Worm (Caenorhabditis elegans): ENCODE results near the gene lat-1.

- TF ChIP-seq cog-1 (tag; optimal IDR thresholded peaks at IDR 0.05) (no peak), tab-1 (GFP tag; IDR thresholded peaks at IDR 0.05) (no peak), ref-1 (GFP tag; conservative IDR thresholded peaks at IDR 0.05) (no peak)
Observed at ce11 chrII:8878528-8878927, 18.1 kb upstream of the lat-1 start.

All from whole organism, midembryonic.